Worm (Caenorhabditis elegans) whole organism, mixed stage, embryonic: ENCODE measurements around the gene rsp-4.

Experiments used
- bed-3 ChIP-seq: fragments of 200-800 bp; sonication (Bioruptor generic); optimal IDR thresholded peaks from 3 replicates; lab custom pipeline; 2018; ENCODE audit warnings: mild to moderate bottlenecking, missing genetic modification characterization, moderate library complexity, missing compliant biosample characterization
- blmp-1 ChIP-seq: fragments of 150-350 bp; optimal IDR thresholded peaks from 2 replicates; lab custom pipeline; 2014; ENCODE audit warnings: missing biosample characterization, missing genetic modification characterization
- ceh-39 ChIP-seq: fragments of 150-350 bp; optimal IDR thresholded peaks from 2 replicates; lab custom pipeline; 2014; ENCODE audit warnings: missing biosample characterization, missing genetic modification characterization
- ceh-83 ChIP-seq: fragments of 200-800 bp; sonication (Bioruptor generic); optimal IDR thresholded peaks from 2 replicates; lab custom pipeline; 2018; ENCODE audit warnings: mild to moderate bottlenecking, missing genetic modification characterization, missing compliant biosample characterization
- ces-1 ChIP-seq: fragments of 150-350 bp; optimal IDR thresholded peaks from 2 replicates; lab custom pipeline; 2014; ENCODE audit warnings: missing biosample characterization, missing genetic modification reagents, missing genetic modification characterization
- cnd-1 ChIP-seq: fragments of 200-800 bp; sonication (Bioruptor generic); optimal IDR thresholded peaks from 2 replicates; lab custom pipeline; 2018; ENCODE audit warnings: mild to moderate bottlenecking, missing genetic modification characterization, missing compliant biosample characterization
- drap-1 ChIP-seq: fragments of 200-800 bp; sonication (Bioruptor generic); optimal IDR thresholded peaks from 3 replicates; lab custom pipeline; 2018; ENCODE audit warnings: mild to moderate bottlenecking, missing genetic modification characterization, missing compliant biosample characterization
- elt-1 ChIP-seq: sonication (generic microtip); optimal IDR thresholded peaks from 2 replicates; lab custom pipeline; 2017; ENCODE audit warnings: missing genetic modification characterization, mild to moderate bottlenecking, missing compliant biosample characterization, antibody characterized with exemption, moderate library complexity, borderline replicate concordance; ENCODE audit not compliant: insufficient read depth
- elt-3 ChIP-seq: fragments of 150-350 bp; optimal IDR thresholded peaks from 2 replicates; lab custom pipeline; 2014; ENCODE audit warnings: missing biosample characterization, missing genetic modification characterization
- flh-1 ChIP-seq: fragments of 200-800 bp; sonication (Bioruptor generic); optimal IDR thresholded peaks from 2 replicates; lab custom pipeline; 2018; ENCODE audit warnings: mild to moderate bottlenecking, missing genetic modification characterization, moderate library complexity, missing compliant biosample characterization
- hlh-1 ChIP-seq: fragments of 150-350 bp; optimal IDR thresholded peaks from 2 replicates; lab custom pipeline; 2014; ENCODE audit warnings: missing biosample characterization, missing genetic modification reagents, missing genetic modification characterization
- lin-13 ChIP-seq: fragments of 150-350 bp; optimal IDR thresholded peaks from 2 replicates; lab custom pipeline; 2014; ENCODE audit warnings: missing biosample characterization, missing genetic modification characterization
- lin-32 ChIP-seq: fragments of 200-800 bp; sonication (Bioruptor generic); optimal IDR thresholded peaks from 2 replicates; lab custom pipeline; 2018; ENCODE audit warnings: mild to moderate bottlenecking, missing genetic modification characterization, missing compliant biosample characterization
- lsy-2 ChIP-seq: fragments of 150-350 bp; optimal IDR thresholded peaks from 2 replicates; lab custom pipeline; 2014; ENCODE audit warnings: missing biosample characterization, missing genetic modification characterization
- mab-5 ChIP-seq: fragments of 150-350 bp; optimal IDR thresholded peaks from 2 replicates; lab custom pipeline; 2014; ENCODE audit warnings: missing biosample characterization, missing genetic modification characterization
- mep-1 ChIP-seq: fragments of 150-350 bp; optimal IDR thresholded peaks from 2 replicates; lab custom pipeline; 2017; ENCODE audit warnings: missing biosample characterization, missing genetic modification reagents, missing genetic modification characterization, inconsistent platforms
- mls-2 ChIP-seq: sonication (generic microtip); optimal IDR thresholded peaks from 2 replicates; lab custom pipeline; 2016; ENCODE audit warnings: mild to moderate bottlenecking, missing genetic modification characterization, moderate library complexity, missing compliant biosample characterization
- nhr-12 ChIP-seq: fragments of 150-350 bp; optimal IDR thresholded peaks from 2 replicates; lab custom pipeline; 2014; ENCODE audit warnings: missing biosample characterization, missing genetic modification characterization
- nhr-2 ChIP-seq: fragments of 150-350 bp; optimal IDR thresholded peaks from 2 replicates; lab custom pipeline; 2014; ENCODE audit warnings: missing biosample characterization, missing genetic modification characterization
- nhr-237 ChIP-seq: fragments of 150-350 bp; optimal IDR thresholded peaks from 2 replicates; lab custom pipeline; 2014; ENCODE audit warnings: missing biosample characterization, missing genetic modification characterization
- nhr-28 ChIP-seq: fragments of 150-350 bp; optimal IDR thresholded peaks from 2 replicates; lab custom pipeline; 2014; ENCODE audit warnings: missing biosample characterization, missing genetic modification characterization
- nhr-76 ChIP-seq: sonication (generic microtip); optimal IDR thresholded peaks from 2 replicates; lab custom pipeline; 2017; ENCODE audit warnings: missing biosample characterization, missing genetic modification characterization
- pha-4 ChIP-seq: fragments of 150-350 bp; optimal IDR thresholded peaks from 2 replicates; lab custom pipeline; 2018; ENCODE audit warnings: missing biosample characterization, missing genetic modification reagents, missing genetic modification characterization
- sem-2 ChIP-seq: fragments of 200-800 bp; sonication (Bioruptor generic); optimal IDR thresholded peaks from 2 replicates; lab custom pipeline; 2018; ENCODE audit warnings: mild to moderate bottlenecking, missing genetic modification characterization, missing compliant biosample characterization
- snpc-4 ChIP-seq: fragments of 150-350 bp; optimal IDR thresholded peaks from 2 replicates; lab custom pipeline; 2014; ENCODE audit warnings: missing biosample characterization, missing genetic modification characterization
- sptf-1 ChIP-seq: sonication (generic microtip); optimal IDR thresholded peaks from 2 replicates; lab custom pipeline; 2017; ENCODE audit warnings: mild to moderate bottlenecking, missing genetic modification characterization, moderate library complexity, missing compliant biosample characterization
- tbx-8 ChIP-seq: fragments of 200-800 bp; sonication (Bioruptor generic); optimal IDR thresholded peaks from 2 replicates; lab custom pipeline; 2018; ENCODE audit warnings: mild to moderate bottlenecking, missing genetic modification characterization, moderate library complexity, missing compliant biosample characterization
- unc-120 ChIP-seq: sonication (generic microtip); optimal IDR thresholded peaks from 2 replicates; lab custom pipeline; 2017; ENCODE audit warnings: missing genetic modification characterization, missing compliant biosample characterization; ENCODE audit not compliant: poor library complexity, severe bottlenecking
- unc-39 ChIP-seq: fragments of 150-350 bp; optimal IDR thresholded peaks from 2 replicates; lab custom pipeline; 2014; ENCODE audit warnings: missing biosample characterization, missing genetic modification characterization
- zip-8 ChIP-seq: fragments of 150-350 bp; optimal IDR thresholded peaks from 2 replicates; lab custom pipeline; 2014; ENCODE audit warnings: missing biosample characterization, missing genetic modification characterization
- ztf-11 ChIP-seq: fragments of 150-350 bp; optimal IDR thresholded peaks from 2 replicates; lab custom pipeline; 2014; ENCODE audit warnings: missing biosample characterization, missing genetic modification characterization

Gene rsp-4

DNA sequence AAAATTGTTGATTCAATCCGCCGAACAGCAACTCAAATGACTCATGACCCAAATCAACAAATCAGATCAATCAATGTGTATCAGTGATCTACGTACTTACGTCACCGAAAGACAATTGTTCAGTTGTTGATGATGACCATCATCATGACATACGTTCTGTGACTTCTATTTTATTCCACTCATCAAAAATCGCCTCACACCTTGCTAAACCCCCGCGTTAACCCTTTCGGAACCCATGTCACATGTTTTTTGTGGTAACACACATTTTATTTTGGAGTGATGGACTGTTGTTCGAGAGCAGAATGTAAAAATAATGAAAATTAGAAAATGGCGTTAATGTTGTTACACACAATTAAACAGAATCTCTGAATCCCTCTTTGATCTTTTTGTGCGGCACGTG is 46.2 kb downstream of the rsp-4 start:
- TF ChIP-seq elt-3 (tag; lab: Kevin White, UChicago) = no peak
- no peak for TF ChIP-seq ceh-83 (GFP tag; lab: Kevin White, UChicago)
- no peak for TF ChIP-seq bed-3 (GFP tag; lab: Kevin White, UChicago)
- TF ChIP-seq mep-1 (tag; lab: Kevin White, UChicago) = no peak
- no peak for TF ChIP-seq hlh-1 (tag; lab: Kevin White, UChicago)
- TF ChIP-seq sem-2 (GFP tag; lab: Kevin White, UChicago) = no peak
- no peak for TF ChIP-seq lin-13 (tag; lab: Kevin White, UChicago)
- TF ChIP-seq sptf-1 = no peak
- no peak for TF ChIP-seq nhr-28 (tag; lab: Kevin White, UChicago)
- no peak for TF ChIP-seq mls-2 (tag; lab: Kevin White, UChicago)
- no peak for TF ChIP-seq ceh-39 (tag; lab: Kevin White, UChicago)
- TF ChIP-seq lsy-2 = no peak
- no peak for TF ChIP-seq unc-39 (tag; lab: Kevin White, UChicago)
- no peak for TF ChIP-seq tbx-8 (GFP tag; lab: Kevin White, UChicago)
- TF ChIP-seq, all 35 proteins: peak for 0

DNA sequence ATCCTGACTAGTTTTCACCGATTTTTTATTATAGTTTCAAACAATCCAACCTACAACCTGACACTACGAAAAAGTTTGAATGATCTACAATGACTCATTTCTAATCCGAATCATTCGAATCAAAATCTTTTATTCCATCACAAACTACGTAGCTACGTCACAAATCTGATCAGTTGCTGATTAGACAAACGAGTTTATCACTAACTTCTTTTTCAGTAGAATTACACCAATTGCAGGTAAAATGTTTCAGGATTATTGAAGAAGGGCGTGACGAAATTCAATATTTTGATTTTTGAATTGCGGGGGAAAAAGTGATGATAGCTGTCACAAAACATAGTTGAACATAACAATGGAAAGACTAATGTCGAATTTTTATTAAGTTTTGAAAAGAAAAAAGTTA is 47.1 kb downstream of the rsp-4 start:
- TF ChIP-seq sptf-1 = no peak
- TF ChIP-seq sem-2 (GFP tag; lab: Kevin White, UChicago) = no peak
- no peak for TF ChIP-seq lsy-2
- TF ChIP-seq lin-13 (tag; lab: Kevin White, UChicago) = no peak
- TF ChIP-seq cnd-1 (tag; lab: Kevin White, UChicago) = no peak
- TF ChIP-seq lin-32 = no peak
- no peak for TF ChIP-seq zip-8
- no peak for TF ChIP-seq drap-1 (GFP tag; lab: Kevin White, UChicago)
- TF ChIP-seq elt-1 (tag; lab: Kevin White, UChicago) = no peak
- TF ChIP-seq blmp-1 (tag; lab: Kevin White, UChicago) = no peak
- TF ChIP-seq unc-120 (tag; lab: Kevin White, UChicago) = no peak
- no peak for TF ChIP-seq mep-1 (tag; lab: Kevin White, UChicago)
- TF ChIP-seq nhr-12 (tag; lab: Kevin White, UChicago) = no peak
- no peak for TF ChIP-seq ceh-83 (GFP tag; lab: Kevin White, UChicago)
- no peak for TF ChIP-seq snpc-4 (tag; lab: Kevin White, UChicago)
- no peak for TF ChIP-seq flh-1 (GFP tag; lab: Kevin White, UChicago)
- TF ChIP-seq ztf-11 (tag; lab: Kevin White, UChicago) = no peak
- TF ChIP-seq, all 35 proteins: peak for 0

DNA sequence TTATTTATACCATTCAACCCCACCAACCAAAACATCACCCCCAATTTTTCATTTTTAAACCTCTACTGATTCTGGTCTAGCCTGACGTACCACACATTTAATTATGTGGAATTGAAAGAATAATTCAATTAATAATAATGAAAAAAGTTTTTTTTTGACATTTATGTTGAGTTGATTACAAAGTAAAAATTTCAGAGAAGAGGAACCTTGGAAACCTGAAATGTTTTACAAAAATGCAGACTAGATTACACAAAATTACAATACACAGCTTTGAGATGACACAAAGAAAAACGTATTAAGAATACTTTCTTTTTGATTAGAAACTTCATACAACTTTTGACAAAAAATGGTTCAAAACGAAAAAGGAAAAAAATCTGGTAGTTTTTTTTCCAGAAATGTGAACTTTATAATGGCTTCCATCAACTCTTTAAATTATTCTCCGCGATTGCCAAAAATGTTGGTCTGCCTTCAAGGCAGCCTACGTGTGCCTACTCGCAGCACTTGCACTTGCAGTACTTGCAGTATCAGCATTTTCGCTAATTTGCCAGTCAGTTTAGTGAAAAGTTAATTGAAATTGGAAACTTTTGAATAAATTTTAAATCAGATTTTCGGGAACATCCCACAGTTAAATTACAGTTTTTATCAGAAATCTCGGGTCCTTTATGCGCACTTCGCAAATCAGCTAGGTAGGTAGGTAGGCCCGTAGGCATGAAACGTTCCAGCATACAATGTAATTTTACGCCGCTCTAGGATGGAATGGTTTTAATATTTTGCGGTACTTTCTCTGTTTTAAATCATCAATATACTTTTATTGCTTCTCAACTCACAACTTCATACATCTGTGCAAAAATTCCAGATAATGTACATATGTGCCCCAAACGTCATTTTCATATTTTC is 47.7 kb downstream of the rsp-4 start:
- peak; percentile 42 for TF ChIP-seq ces-1
- TF ChIP-seq mab-5 (tag; lab: Kevin White, UChicago) = no peak

DNA sequence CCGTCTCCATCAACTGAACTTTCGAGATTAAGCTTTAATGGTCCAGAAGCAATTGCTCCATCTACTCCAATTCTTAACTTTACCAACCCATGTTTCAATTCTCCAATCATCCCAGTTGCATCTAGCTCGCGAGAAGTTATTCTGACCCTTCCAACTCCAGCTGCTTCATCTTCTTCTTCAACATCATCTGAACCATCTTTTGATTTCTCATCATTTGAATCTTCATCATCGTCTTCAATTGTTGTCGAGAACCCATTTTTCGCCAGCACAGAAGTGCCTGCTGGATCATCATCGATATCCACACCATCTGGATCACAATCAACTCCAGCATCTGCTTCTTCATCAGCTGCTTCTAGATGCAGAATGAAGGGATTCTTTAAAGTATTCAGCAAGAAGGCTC is 49.1 kb downstream of the rsp-4 start:
- no peak for TF ChIP-seq nhr-237 (tag; lab: Kevin White, UChicago)
- no peak for TF ChIP-seq nhr-76 (tag; lab: Kevin White, UChicago)
- no peak for TF ChIP-seq lsy-2
- no peak for TF ChIP-seq blmp-1 (tag; lab: Kevin White, UChicago)
- TF ChIP-seq nhr-2 (tag; lab: Kevin White, UChicago) = no peak
- TF ChIP-seq unc-120 (tag; lab: Kevin White, UChicago) = no peak
- TF ChIP-seq pha-4 (tag; lab: Kevin White, UChicago) = no peak
- TF ChIP-seq flh-1 (GFP tag; lab: Kevin White, UChicago) = no peak
- TF ChIP-seq ztf-11 (tag; lab: Kevin White, UChicago) = no peak
- no peak for TF ChIP-seq zip-8
- no peak for TF ChIP-seq unc-39 (tag; lab: Kevin White, UChicago)
- TF ChIP-seq sptf-1 = no peak
- TF ChIP-seq mep-1 (tag; lab: Kevin White, UChicago) = no peak
- no peak for TF ChIP-seq sem-2 (GFP tag; lab: Kevin White, UChicago)
- TF ChIP-seq, all 35 proteins: peak for 0
